Worm (Caenorhabditis elegans) whole organism, early embryonic: ENCODE data around the gene F09E5.11.

Source experiments
- B0310.2 ChIP-seq: sonication (generic microtip); optimal IDR thresholded peaks from 2 replicates; lab custom pipeline; 2016; ENCODE audit warnings: mild to moderate bottlenecking, missing genetic modification characterization, missing compliant biosample characterization
- F13C5.2 ChIP-seq: sonication (generic microtip); optimal IDR thresholded peaks from 2 replicates; lab custom pipeline; 2017; ENCODE audit warnings: mild to moderate bottlenecking, missing genetic modification characterization, inconsistent platforms, missing compliant biosample characterization
- aly-1 ChIP-seq: sonication (generic microtip); optimal IDR thresholded peaks from 2 replicates; lab custom pipeline; 2016; ENCODE audit warnings: missing genetic modification characterization, missing compliant biosample characterization
- ama-1 ChIP-seq: fragments of 150-350 bp; optimal IDR thresholded peaks from 2 replicates; lab custom pipeline; 2014
- ceh-13 ChIP-seq: fragments of 200-800 bp; sonication (Bioruptor generic); optimal IDR thresholded peaks from 2 replicates; lab custom pipeline; 2018; ENCODE audit warnings: mild to moderate bottlenecking, missing genetic modification characterization, missing compliant biosample characterization
- ceh-36 ChIP-seq: sonication (generic microtip); optimal IDR thresholded peaks from 2 replicates; lab custom pipeline; 2016; ENCODE audit warnings: missing genetic modification characterization, inconsistent platforms, missing compliant biosample characterization
- ets-7 ChIP-seq: sonication (generic microtip); optimal IDR thresholded peaks from 2 replicates; lab custom pipeline; 2016; ENCODE audit warnings: missing genotype, missing genetic modification characterization, missing compliant biosample characterization
- flt-1 ChIP-seq: fragments of 200-800 bp; sonication (Bioruptor generic); IDR thresholded peaks from 2 replicates; pipeline ENCODE4 v1.3.6; 2022; ENCODE audit warnings: missing genetic modification characterization, missing compliant biosample characterization
- hmbx-1 ChIP-seq: sonication (generic microtip); optimal IDR thresholded peaks from 2 replicates; lab custom pipeline; 2016; ENCODE audit warnings: mild to moderate bottlenecking, missing genetic modification characterization, missing compliant biosample characterization
- hmg-4 ChIP-seq: fragments of 200-800 bp; sonication (Bioruptor generic); optimal IDR thresholded peaks from 2 replicates; lab custom pipeline; 2018; ENCODE audit warnings: mild to moderate bottlenecking, missing genetic modification characterization, missing compliant biosample characterization
- hnd-1 ChIP-seq: sonication (generic microtip); optimal IDR thresholded peaks from 2 replicates; lab custom pipeline; 2016; ENCODE audit warnings: missing genetic modification characterization, missing compliant biosample characterization
- pes-1 ChIP-seq: fragments of 200-800 bp; sonication (Bioruptor generic); IDR thresholded peaks from 2 replicates; pipeline ENCODE4 v1.3.6; 2022; ENCODE audit warnings: missing genetic modification reagents, missing genetic modification characterization, missing compliant biosample characterization
- scrt-1 ChIP-seq: fragments of 200-800 bp; sonication (Bioruptor generic); IDR thresholded peaks from 2 replicates; pipeline ENCODE4 v1.3.6; 2022; ENCODE audit warnings: missing genetic modification characterization, missing compliant biosample characterization
- sea-1 ChIP-seq: fragments of 200-800 bp; sonication (Bioruptor generic); conservative IDR thresholded peaks from 2 replicates; pipeline ENCODE4 v1.3.6; 2022; ENCODE audit warnings: missing genetic modification characterization, missing compliant biosample characterization
- tbx-11 ChIP-seq: fragments of 200-800 bp; sonication (Bioruptor generic); IDR thresholded peaks from 2 replicates; pipeline ENCODE4 v1.3.6; 2022; ENCODE audit warnings: missing genetic modification characterization, missing compliant biosample characterization
- tbx-37 ChIP-seq: fragments of 200-800 bp; sonication (Bioruptor generic); conservative IDR thresholded peaks from 2 replicates; pipeline ENCODE4 v1.3.6; 2022; ENCODE audit warnings: missing genetic modification reagents, missing genetic modification characterization, missing compliant biosample characterization
- tra-4 ChIP-seq: sonication (generic microtip); optimal IDR thresholded peaks from 2 replicates; lab custom pipeline; 2017; ENCODE audit warnings: missing genetic modification characterization, missing compliant biosample characterization

F09E5.11 gene

ce11 chrII:5377467-5378238 lies 19.7 kb upstream of the F09E5.11 start, which contains the start of gene prdx-2:
prdx-2 (plus strand) TSS chrII:5378195.
- TF ChIP-seq aly-1 (no peak), tbx-37 (GFP tag; lab: Robert Waterston, UW) (no peak), ceh-36 (tag; lab: Kevin White, UChicago) (no peak), ceh-13 (no peak)

DNA sequence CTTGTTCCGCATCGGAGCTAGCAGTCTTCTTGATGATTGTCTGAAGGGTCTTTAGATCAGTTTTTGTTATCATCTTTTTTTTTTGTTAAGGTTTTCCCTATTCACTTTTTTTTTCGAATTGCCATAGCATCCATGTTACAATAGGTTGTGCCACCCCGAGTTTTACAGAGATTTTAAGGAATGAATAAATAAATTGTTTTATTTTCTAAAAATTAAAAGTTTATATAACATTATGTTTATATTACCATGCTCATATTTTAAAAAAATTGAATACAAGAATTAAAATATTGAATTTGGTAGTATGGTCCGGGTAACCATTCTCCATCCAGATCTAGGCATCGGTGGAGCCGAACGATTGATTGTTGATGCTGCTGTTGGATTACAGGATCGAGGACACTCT lies 17.0 kb upstream of the F09E5.11 start, which contains the start of gene algn-2:
Gene algn-2 (plus strand): TSS at position 301 of the 400 bp plus-strand sequence.
- TF ChIP-seq flt-1 (GFP tag; lab: Robert Waterston, UW): no peak
- no peak for TF ChIP-seq ama-1
- TF ChIP-seq F13C5.2 (tag; lab: Kevin White, UChicago): no peak
- no peak for TF ChIP-seq hmbx-1 (tag; lab: Kevin White, UChicago)

DNA sequence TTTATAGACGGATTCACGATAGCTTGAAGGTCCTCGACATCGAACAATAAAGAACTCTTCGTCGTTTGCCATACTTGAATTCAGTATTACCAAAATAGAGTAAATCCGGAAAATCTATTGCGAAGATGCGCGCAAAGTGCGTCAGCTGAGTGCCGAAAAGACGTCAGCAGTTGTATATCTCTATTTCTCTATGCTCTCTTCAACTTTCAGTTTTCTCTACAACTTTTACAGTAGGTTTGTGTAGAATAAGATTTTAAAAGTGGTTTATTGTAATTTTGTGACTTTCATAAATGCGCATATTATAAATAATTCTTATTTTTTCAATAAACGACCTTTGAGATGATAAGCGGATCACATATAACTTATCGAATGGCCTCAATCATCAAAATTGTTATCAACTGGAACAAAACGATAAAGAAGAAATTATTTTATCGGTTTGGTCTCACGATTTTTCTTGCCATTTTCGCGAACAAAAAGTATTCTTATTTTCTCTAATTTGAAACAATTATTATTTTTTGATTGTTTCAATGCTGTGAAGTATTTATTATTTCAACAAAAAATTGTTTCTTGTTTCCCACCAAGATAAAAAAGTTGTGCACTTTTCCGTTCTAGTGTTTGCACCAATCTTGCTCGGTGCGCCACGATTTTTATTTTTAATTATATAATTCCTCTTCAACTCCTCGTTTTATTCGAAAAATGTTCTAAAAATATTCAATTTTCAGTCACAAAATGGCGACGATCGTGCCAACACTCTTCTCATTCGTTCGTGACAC lies 15.5 kb upstream of the F09E5.11 start, which contains the start of the genes agt-2 and F09E5.3:
Gene agt-2 (minus strand): TSS at position 553 of the 773 bp plus-strand sequence.
Gene F09E5.3 (plus strand): TSS at position 723 of the 773 bp plus-strand sequence.
- TF ChIP-seq aly-1 (no peak), hmg-4 (peak; percentile 20), tbx-37 (GFP tag; lab: Robert Waterston, UW) (0 out of 2 replicates have a peak, but pooled peaks have one; percentile 27), tbx-11 (GFP tag; lab: Robert Waterston, UW) (no peak), flt-1 (GFP tag; lab: Robert Waterston, UW) (0 out of 2 replicates have a peak, but pooled peaks have one; percentile 54), F13C5.2 (tag; lab: Kevin White, UChicago) (peak; percentile 36)

ce11 chrII:5370641-5371040 lies 12.7 kb upstream of the F09E5.11 start, which contains the start of gene F09E5.12:
F09E5.12 (minus strand) TSS chrII:5370741.
- TF ChIP-seq sea-1 (GFP tag; lab: Robert Waterston, UW) (no peak), ceh-13 (no peak), F13C5.2 (tag; lab: Kevin White, UChicago) (no peak), hmbx-1 (tag; lab: Kevin White, UChicago) (no peak), aly-1 (no peak), flt-1 (GFP tag; lab: Robert Waterston, UW) (no peak), pes-1 (no peak), tbx-37 (GFP tag; lab: Robert Waterston, UW) (no peak), B0310.2 (tag; lab: Kevin White, UChicago) (no peak), hmg-4 (no peak), ama-1 (no peak), ets-7 (tag; lab: Kevin White, UChicago) (no peak), scrt-1 (GFP tag; lab: Robert Waterston, UW) (no peak)

DNA sequence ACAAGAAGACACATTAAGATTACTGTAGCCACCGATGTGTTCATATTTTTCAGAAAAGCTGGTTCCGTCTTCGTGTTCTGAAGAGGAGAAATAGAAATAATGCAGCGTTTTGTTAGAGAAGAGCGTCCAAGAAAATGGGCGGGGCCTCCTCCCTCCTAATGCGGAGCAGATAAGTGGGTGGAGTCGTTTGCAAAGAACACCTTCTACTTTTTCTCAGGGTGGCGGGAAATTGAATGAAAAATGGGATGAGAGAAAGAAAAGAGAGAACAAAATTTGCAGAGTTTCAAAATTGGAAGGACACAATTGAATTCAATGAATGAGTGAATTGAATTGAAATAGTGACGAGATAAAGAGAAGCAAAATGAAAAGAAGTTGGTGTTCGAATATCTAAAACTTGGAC lies 7.7 kb upstream of the F09E5.11 start, which contains the start of gene F09E5.16:
Gene F09E5.16 (minus strand): TSS at position 101 of the 400 bp plus-strand sequence.
- TF ChIP-seq F13C5.2 (tag; lab: Kevin White, UChicago) (no peak), scrt-1 (GFP tag; lab: Robert Waterston, UW) (no peak), tbx-11 (GFP tag; lab: Robert Waterston, UW) (no peak), aly-1 (no peak)

DNA sequence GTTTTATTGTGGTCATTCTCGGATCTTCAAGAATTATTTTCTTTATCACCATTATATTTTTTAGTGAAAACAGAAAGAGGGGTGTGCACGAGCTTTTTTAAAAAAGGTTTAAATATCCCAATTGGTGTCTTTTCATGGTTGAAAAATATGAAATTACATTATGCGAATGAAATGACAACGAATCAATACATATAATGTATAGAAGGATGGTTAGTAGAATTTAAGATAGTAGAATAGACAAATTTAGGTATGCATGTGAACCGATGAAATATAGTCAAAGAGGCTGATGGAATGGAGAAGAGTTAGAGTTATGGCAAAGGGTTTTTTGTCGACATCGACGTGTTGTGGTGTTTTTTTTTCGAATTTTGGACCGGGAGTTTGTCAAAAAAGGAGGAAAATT lies 6.5 kb upstream of the F09E5.11 start:
- TF ChIP-seq tbx-37 (GFP tag; lab: Robert Waterston, UW) (no peak), scrt-1 (GFP tag; lab: Robert Waterston, UW) (no peak), hmbx-1 (tag; lab: Kevin White, UChicago) (no peak), F13C5.2 (tag; lab: Kevin White, UChicago) (no peak), sea-1 (GFP tag; lab: Robert Waterston, UW) (no peak)

DNA sequence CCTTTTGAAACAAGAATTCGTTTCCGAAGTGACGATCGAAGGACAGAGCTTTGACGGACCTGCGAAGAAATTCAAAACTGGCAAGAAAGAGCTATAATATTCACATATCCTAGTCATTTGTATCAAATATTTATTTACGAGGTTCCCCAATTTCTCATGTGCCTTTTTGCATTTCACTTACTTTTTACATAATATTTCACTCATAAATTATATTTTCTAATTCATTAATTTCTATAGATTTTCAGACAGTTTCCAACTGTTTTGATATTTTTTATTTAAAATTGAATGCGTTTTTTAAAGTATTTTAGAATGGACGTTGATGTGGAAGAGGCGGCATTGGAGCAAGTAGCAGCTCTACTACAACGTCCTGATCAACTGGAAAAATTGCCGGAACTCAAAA lies 1.3 kb upstream of the F09E5.11 start, which contains the start of gene sec-6:
Gene sec-6 (plus strand): TSS at position 301 of the 400 bp plus-strand sequence.
- TF ChIP-seq hmg-4: no peak
- no peak for TF ChIP-seq tra-4 (tag; lab: Kevin White, UChicago)
- no peak for TF ChIP-seq ceh-13
- no peak for TF ChIP-seq tbx-37 (GFP tag; lab: Robert Waterston, UW)
- no peak for TF ChIP-seq pes-1
- no peak for TF ChIP-seq F13C5.2 (tag; lab: Kevin White, UChicago)
- TF ChIP-seq sea-1 (GFP tag; lab: Robert Waterston, UW): no peak
- no peak for TF ChIP-seq hnd-1 (tag; lab: Kevin White, UChicago)
- no peak for TF ChIP-seq hmbx-1 (tag; lab: Kevin White, UChicago)
- no peak for TF ChIP-seq ama-1
- TF ChIP-seq ets-7 (tag; lab: Kevin White, UChicago): no peak
- no peak for TF ChIP-seq B0310.2 (tag; lab: Kevin White, UChicago)
- TF ChIP-seq scrt-1 (GFP tag; lab: Robert Waterston, UW): no peak
- TF ChIP-seq tbx-11 (GFP tag; lab: Robert Waterston, UW): no peak
- TF ChIP-seq aly-1: no peak
- TF ChIP-seq flt-1 (GFP tag; lab: Robert Waterston, UW): no peak
- no peak for TF ChIP-seq ceh-36 (tag; lab: Kevin White, UChicago)
